Worm (Caenorhabditis elegans): ENCODE results near the gene F58B4.2.

The F58B4.2 gene

DNA sequence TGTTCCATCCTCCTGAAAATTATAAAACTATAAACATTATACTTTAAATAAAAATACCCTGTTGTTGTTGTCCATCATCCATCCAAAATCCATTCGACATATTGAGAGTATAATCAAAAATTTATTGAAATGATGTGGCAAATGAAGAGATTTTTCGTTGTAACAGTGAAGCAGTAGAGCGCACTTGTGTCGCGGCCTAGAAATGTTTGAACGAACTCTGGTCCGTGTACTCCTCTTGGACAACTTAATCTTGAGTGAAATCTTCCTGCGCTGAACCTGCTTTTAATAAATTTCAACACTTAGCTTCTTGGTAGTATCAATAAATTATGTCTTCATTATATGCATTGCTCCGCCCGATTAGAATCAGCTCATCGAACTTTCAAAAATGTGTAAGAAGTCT, 23.7 kb downstream of the F58B4.2 start, which contains the start of the genes F32D8.14 and F32D8.5:
Gene F32D8.14, minus strand, starts transcription at position 188 of the 400 bp plus-strand sequence.
Gene F32D8.5, plus strand, starts transcription at position 200 of the 400 bp plus-strand sequence.
- no peak for TF ChIP-seq ceh-79 (tag; optimal IDR thresholded peaks at IDR 0.05)
- TF ChIP-seq ztf-18 (tag; optimal IDR thresholded peaks at IDR 0.05): peak; percentile 51
- peak; percentile 83; the same call in 1 of the 2 replicates for TF ChIP-seq ztf-28 (GFP tag; IDR thresholded peaks at IDR 0.05)
- no peak for TF ChIP-seq sdz-38 (tag; optimal IDR thresholded peaks at IDR 0.05)
- no peak for TF ChIP-seq akir-1 (GFP tag; optimal IDR thresholded peaks at IDR 0.05)
- TF ChIP-seq T07F8.4 (tag; optimal IDR thresholded peaks at IDR 0.05): peak; percentile 5
- no peak for TF ChIP-seq bed-1 (GFP tag; IDR thresholded peaks at IDR 0.05)
- TF ChIP-seq ceh-58 (GFP tag; IDR thresholded peaks at IDR 0.05): no peak
- TF ChIP-seq repo-1 (tag; optimal IDR thresholded peaks at IDR 0.05): peak; percentile 13
- TF ChIP-seq hrde-1 (tag; optimal IDR thresholded peaks at IDR 0.05; ENCODE audit: borderline replicate concordance): no peak
- TF ChIP-seq nhr-90 (tag; optimal IDR thresholded peaks at IDR 0.05): no peak
- no peak for TF ChIP-seq sea-2 (GFP tag; IDR thresholded peaks at IDR 0.05)
- peak; percentile 28; the same call in 1 of the 2 replicates for TF ChIP-seq F33H1.4 (GFP tag; IDR thresholded peaks at IDR 0.05)
- no peak for TF ChIP-seq Y95B8A.8 (GFP tag; IDR thresholded peaks at IDR 0.05)
- TF ChIP-seq ZK185.1 (tag; optimal IDR thresholded peaks at IDR 0.05; ENCODE audit: poor library complexity, severe bottlenecking): peak; percentile 85
- TF ChIP-seq mcd-1 (GFP tag; IDR thresholded peaks at IDR 0.05): peak; percentile 92
- TF ChIP-seq lir-1 (GFP tag; conservative IDR thresholded peaks at IDR 0.05): no peak
- no peak for TF ChIP-seq xnd-1 (tag; optimal IDR thresholded peaks at IDR 0.05)
- peak; percentile 39 for TF ChIP-seq unc-130 (GFP tag; optimal IDR thresholded peaks at IDR 0.05)
- no peak for TF ChIP-seq tbx-9 (tag; optimal IDR thresholded peaks at IDR 0.05; ENCODE audit: borderline replicate concordance)
- no peak for TF ChIP-seq nfya-2 (GFP tag; IDR thresholded peaks at IDR 0.05)
- peak; percentile 77 to 93 for TF ChIP-seq let-607 (tag; optimal IDR thresholded peaks at IDR 0.05)
- TF ChIP-seq ceh-40 (GFP tag; IDR thresholded peaks at IDR 0.05): no peak
- TF ChIP-seq mes-4 (tag; optimal IDR thresholded peaks at IDR 0.05): no peak
- no peak for TF ChIP-seq nfya-1 (tag; optimal IDR thresholded peaks at IDR 0.05; ENCODE audit: borderline replicate concordance, insufficient read depth)
- TF ChIP-seq ztf-22 (GFP tag; optimal IDR thresholded peaks at IDR 0.05): no peak
- TF ChIP-seq ceh-27 (GFP tag; optimal IDR thresholded peaks at IDR 0.05): peak; percentile 84
- TF ChIP-seq attf-5 (GFP tag; optimal IDR thresholded peaks at IDR 0.05): peak; percentile 60
- TF ChIP-seq nhr-80 (tag; optimal IDR thresholded peaks at IDR 0.05): peak; percentile 32
- TF ChIP-seq mel-28 (tag; optimal IDR thresholded peaks at IDR 0.05; ENCODE audit: borderline replicate concordance): no peak
- TF ChIP-seq ztf-25 (GFP tag; IDR thresholded peaks at IDR 0.05): 0 out of 2 replicates have a peak, but pooled peaks have one; percentile 17
- no peak for TF ChIP-seq let-526 (GFP tag; IDR thresholded peaks at IDR 0.05)
- no peak for TF ChIP-seq tlf-1 (GFP tag; optimal IDR thresholded peaks at IDR 0.05)
- no peak for TF ChIP-seq F49E8.2 (tag; optimal IDR thresholded peaks at IDR 0.05; ENCODE audit: insufficient read depth)
- no peak for TF ChIP-seq F39B2.1 (GFP tag; IDR thresholded peaks at IDR 0.05)
- no peak for TF ChIP-seq F10E7.11 (tag; optimal IDR thresholded peaks at IDR 0.05)
- peak; percentile 43 for TF ChIP-seq tbp1 (GFP tag; optimal IDR thresholded peaks at IDR 0.05)
- TF ChIP-seq B0261.1 (tag; optimal IDR thresholded peaks at IDR 0.05): no peak
- peak; percentile 30 for TF ChIP-seq lsl-1 (GFP tag; optimal IDR thresholded peaks at IDR 0.05)
- TF ChIP-seq ztf-6 (GFP tag; IDR thresholded peaks at IDR 0.05): no peak
- TF ChIP-seq egl-44 (GFP tag; IDR thresholded peaks at IDR 0.05): no peak
- TF ChIP-seq C06A6.2 (GFP tag; conservative IDR thresholded peaks at IDR 0.05): 0 out of 2 replicates have a peak, but pooled peaks have one; percentile 25
- no peak for TF ChIP-seq ekl-4 (GFP tag; IDR thresholded peaks at IDR 0.05)
- TF ChIP-seq gei-17 (GFP tag; optimal IDR thresholded peaks at IDR 0.05): no peak
- peak; percentile 69 for TF ChIP-seq lin-54 (GFP tag; optimal IDR thresholded peaks at IDR 0.05)
- TF ChIP-seq lin-35 (GFP tag; optimal IDR thresholded peaks at IDR 0.05): peak in 1 of 3 experiments; percentile 76
- TF ChIP-seq snpc-3.4 (tag; optimal IDR thresholded peaks at IDR 0.05): peak; percentile 70
- TF ChIP-seq madf-6 (GFP tag; IDR thresholded peaks at IDR 0.05): peak; percentile 53; the same call in 1 of the 2 replicates
